Fruit fly (Drosophila melanogaster) whole organism, embryonic: Measurements from ENCODE around the gene HBS1.

Experiments
- B-H1 ChIP-seq: fragments of 200-800 bp; sonication (Bioruptor generic); IDR thresholded peaks from 3 replicates; pipeline ENCODE4 v1.3.6; 2022; ENCODE audit warnings: missing biosample characterization, missing genetic modification characterization
- Bdp1 ChIP-seq: fragments of 200-800 bp; sonication (Bioruptor generic); optimal IDR thresholded peaks from 3 replicates; lab custom pipeline; 2016; ENCODE audit warnings: missing biosample characterization, missing genetic modification characterization
- Blimp-1 ChIP-seq: fragments of 200-800 bp; sonication (Bioruptor generic); optimal IDR thresholded peaks from 3 replicates; lab custom pipeline; 2018; ENCODE audit warnings: missing biosample characterization, missing genetic modification characterization, mild to moderate bottlenecking, moderate library complexity, missing genetic modification reagents
- C15 ChIP-seq: fragments of 200-800 bp; sonication (Bioruptor generic); IDR thresholded peaks from 3 replicates; pipeline ENCODE4 v1.3.6; 2022; ENCODE audit warnings: missing biosample characterization, missing genetic modification characterization
- CG10209 ChIP-seq: fragments of 200-800 bp; sonication (Bioruptor generic); optimal IDR thresholded peaks from 3 replicates; lab custom pipeline; 2017; ENCODE audit warnings: missing biosample characterization, mild to moderate bottlenecking, missing genetic modification characterization, missing genetic modification reagents
- CG11560 ChIP-seq: fragments of 200-800 bp; sonication (Bioruptor generic); IDR thresholded peaks from 3 replicates; pipeline ENCODE4 v1.3.6; 2022; ENCODE audit warnings: missing biosample characterization, missing genetic modification characterization
- CG12236 ChIP-seq: fragments of 200-800 bp; sonication (Bioruptor generic); optimal IDR thresholded peaks from 2 replicates; lab custom pipeline; 2016; ENCODE audit warnings: missing biosample characterization, missing genetic modification characterization
- CG12769 ChIP-seq: fragments of 200-800 bp; sonication (Bioruptor generic); optimal IDR thresholded peaks from 2 replicates; lab custom pipeline; 2019; ENCODE audit warnings: missing biosample characterization, mild to moderate bottlenecking, missing genetic modification characterization, moderate library complexity
- CG13424 ChIP-seq: fragments of 200-800 bp; sonication (Bioruptor generic); optimal IDR thresholded peaks from 2 replicates; lab custom pipeline; 2019; ENCODE audit warnings: missing biosample characterization, mild to moderate bottlenecking, missing genetic modification characterization, moderate library complexity
- CG14667 ChIP-seq: fragments of 200-800 bp; sonication (Bioruptor generic); IDR thresholded peaks from 2 replicates; pipeline ENCODE4 v1.3.6; 2022; ENCODE audit warnings: missing biosample characterization, missing genetic modification characterization
- CG15601 ChIP-seq: fragments of 200-800 bp; sonication (Bioruptor generic); optimal IDR thresholded peaks from 3 replicates; lab custom pipeline; 2019; ENCODE audit warnings: missing biosample characterization, mild to moderate bottlenecking, missing genetic modification characterization, moderate library complexity
- CG16815 ChIP-seq: fragments of 200-800 bp; sonication (Bioruptor generic); optimal IDR thresholded peaks from 3 replicates; lab custom pipeline; 2017; ENCODE audit warnings: missing biosample characterization, mild to moderate bottlenecking, missing genetic modification characterization
- CG2875 ChIP-seq: fragments of 200-800 bp; sonication (Bioruptor generic); optimal IDR thresholded peaks from 2 replicates; lab custom pipeline; 2017; ENCODE audit warnings: missing biosample characterization, mild to moderate bottlenecking, missing genetic modification characterization, missing genetic modification reagents
- CG33213 ChIP-seq: fragments of 200-800 bp; sonication (Bioruptor generic); optimal IDR thresholded peaks from 3 replicates; lab custom pipeline; 2016; ENCODE audit warnings: missing biosample characterization, missing genetic modification characterization
- CG34422 ChIP-seq: fragments of 200-800 bp; sonication (Bioruptor generic); IDR thresholded peaks from 3 replicates; pipeline ENCODE4 v1.3.6; 2022; ENCODE audit warnings: missing biosample characterization, missing genetic modification characterization
- CG8290 ChIP-seq, 3 experiments: fragments of 200-800 bp; sonication (Bioruptor generic); optimal IDR thresholded peaks; 2 replicates each; lab custom pipeline; 2016 to 2019; ENCODE audit warnings: missing biosample characterization in 3 of 3, missing genetic modification characterization in 3 of 3, mild to moderate bottlenecking in 2 of 3, moderate library complexity in 1 of 3
- CG8478 ChIP-seq: fragments of >200 bp; optimal IDR thresholded peaks from 2 replicates; lab custom pipeline; 2018
- CG9437 ChIP-seq: fragments of 200-800 bp; sonication (Bioruptor generic); optimal IDR thresholded peaks from 2 replicates; lab custom pipeline; 2018; ENCODE audit warnings: missing biosample characterization, mild to moderate bottlenecking, missing genetic modification characterization
- CoRest ChIP-seq: fragments of 200-800 bp; sonication (Bioruptor generic); optimal IDR thresholded peaks from 3 replicates; lab custom pipeline; 2018; ENCODE audit warnings: missing biosample characterization, mild to moderate bottlenecking, missing genetic modification characterization, moderate library complexity
- D ChIP-seq, 2 experiments: fragments of 200-800 bp in 1 of 2; fragments of >200 bp in 1 of 2; sonication (Bioruptor generic) in 1 of 2; optimal IDR thresholded peaks; 2 replicates in 1 of 2; 3 replicates in 1 of 2; lab custom pipeline; 2017; ENCODE audit warnings: mild to moderate bottlenecking in 1 of 2, missing biosample characterization in 1 of 2, missing genetic modification characterization in 1 of 2, missing genetic modification reagents in 1 of 2
- Fer3 ChIP-seq: fragments of 200-800 bp; sonication (Bioruptor generic); optimal IDR thresholded peaks from 2 replicates; lab custom pipeline; 2018; ENCODE audit warnings: missing biosample characterization, mild to moderate bottlenecking, missing genetic modification characterization, moderate library complexity
- H2.0 ChIP-seq: fragments of 200-800 bp; sonication (Bioruptor generic); IDR thresholded peaks from 2 replicates; pipeline ENCODE4 v1.3.6; 2022; ENCODE audit warnings: missing biosample characterization, missing genetic modification characterization
- HHEX ChIP-seq: fragments of 200-800 bp; sonication (Bioruptor generic); optimal IDR thresholded peaks from 3 replicates; lab custom pipeline; 2017; ENCODE audit warnings: missing biosample characterization, mild to moderate bottlenecking, missing genetic modification characterization, missing genetic modification reagents
- Hand ChIP-seq: fragments of 200-800 bp; sonication (Bioruptor generic); optimal IDR thresholded peaks from 2 replicates; lab custom pipeline; 2017; ENCODE audit warnings: mild to moderate bottlenecking, missing biosample characterization, missing genetic modification reagents, missing genetic modification characterization
- NfI ChIP-seq: fragments of 200-800 bp; sonication (Bioruptor generic); optimal IDR thresholded peaks from 3 replicates; lab custom pipeline; 2018; ENCODE audit warnings: missing biosample characterization, mild to moderate bottlenecking, missing genetic modification characterization, moderate library complexity
- Optix ChIP-seq: fragments of 200-800 bp; sonication (Bioruptor generic); IDR thresholded peaks from 3 replicates; pipeline ENCODE4 v1.3.6; 2022; ENCODE audit warnings: missing biosample characterization, missing genetic modification characterization
- Trl ChIP-seq, 3 experiments: fragments of >200 bp in 2 of 3; fragments of 200-800 bp in 1 of 3; sonication (Bioruptor generic) in 1 of 3; optimal IDR thresholded peaks; 2 replicates in 1 of 3; 3 replicates in 2 of 3; lab custom pipeline; 2016 to 2017; ENCODE audit warnings: missing biosample characterization in 1 of 3, missing genetic modification characterization in 1 of 3
- al ChIP-seq: fragments of 200-800 bp; sonication (Bioruptor generic); IDR thresholded peaks from 2 replicates; pipeline ENCODE4 v1.3.6; 2022; ENCODE audit warnings: missing biosample characterization, missing genetic modification characterization
- ara ChIP-seq: fragments of 200-800 bp; sonication (Bioruptor generic); IDR thresholded peaks from 2 replicates; pipeline ENCODE4 v1.3.6; 2022; ENCODE audit warnings: missing biosample characterization, missing genetic modification characterization
- chif ChIP-seq, 2 experiments: fragments of 200-800 bp; sonication (Bioruptor generic); optimal IDR thresholded peaks; 3 replicates each; lab custom pipeline; 2016; ENCODE audit warnings: missing biosample characterization in 2 of 2, missing genetic modification characterization in 2 of 2
- ems ChIP-seq: fragments of 200-800 bp; sonication (Bioruptor generic); optimal IDR thresholded peaks from 3 replicates; lab custom pipeline; 2016; ENCODE audit warnings: missing biosample characterization, missing genetic modification characterization
- esg ChIP-seq: fragments of 200-800 bp; sonication (Bioruptor generic); conservative IDR thresholded peaks from 2 replicates; pipeline ENCODE4 v1.3.6; 2022; ENCODE audit warnings: missing biosample characterization, missing genetic modification characterization
- jigr1 ChIP-seq: fragments of 200-800 bp; sonication (Bioruptor generic); IDR thresholded peaks from 3 replicates; pipeline ENCODE4 v1.3.6; 2022; ENCODE audit warnings: missing biosample characterization, missing genetic modification characterization
- jing ChIP-seq: fragments of 200-800 bp; sonication (Bioruptor generic); optimal IDR thresholded peaks from 2 replicates; lab custom pipeline; 2018; ENCODE audit warnings: missing biosample characterization, mild to moderate bottlenecking, missing genetic modification characterization
- jumu ChIP-seq: fragments of 200-800 bp; sonication (Bioruptor generic); optimal IDR thresholded peaks from 3 replicates; lab custom pipeline; 2016; ENCODE audit warnings: missing biosample characterization, missing genetic modification characterization
- knrl ChIP-seq: fragments of 200-800 bp; sonication (Bioruptor generic); IDR thresholded peaks from 3 replicates; pipeline ENCODE4 v1.3.6; 2022; ENCODE audit warnings: missing biosample characterization, missing genetic modification characterization; ENCODE audit not compliant: partially characterized antibody
- lab ChIP-seq: fragments of 200-800 bp; sonication (Bioruptor generic); optimal IDR thresholded peaks from 3 replicates; lab custom pipeline; 2017; ENCODE audit warnings: missing biosample characterization, missing genetic modification characterization, mild to moderate bottlenecking, moderate library complexity, missing genetic modification reagents
- nerfin-1 ChIP-seq: fragments of 200-800 bp; sonication (Bioruptor generic); optimal IDR thresholded peaks from 3 replicates; lab custom pipeline; 2019; ENCODE audit warnings: missing biosample characterization, mild to moderate bottlenecking, missing genetic modification characterization, moderate library complexity
- pb ChIP-seq: fragments of 200-800 bp; sonication (Bioruptor generic); optimal IDR thresholded peaks from 3 replicates; lab custom pipeline; 2016; ENCODE audit warnings: missing biosample characterization, missing genetic modification characterization
- sc ChIP-seq, 3 experiments: fragments of >200 bp in 2 of 3; fragments of 200-800 bp in 1 of 3; sonication (Bioruptor generic) in 1 of 3; optimal IDR thresholded peaks; 2 replicates in 2 of 3; 3 replicates in 1 of 3; lab custom pipeline; 2017; ENCODE audit warnings: mild to moderate bottlenecking in 1 of 3, missing biosample characterization in 1 of 3, missing genetic modification characterization in 1 of 3, missing genetic modification reagents in 1 of 3
- shn ChIP-seq: fragments of 200-800 bp; sonication (Bioruptor generic); optimal IDR thresholded peaks from 3 replicates; lab custom pipeline; 2016; ENCODE audit warnings: missing biosample characterization, missing genetic modification characterization
- slbo ChIP-seq: fragments of 200-800 bp; sonication (Bioruptor generic); IDR thresholded peaks from 2 replicates; pipeline ENCODE4 v1.3.6; 2022; ENCODE audit warnings: missing biosample characterization, missing genetic modification characterization
- sna ChIP-seq: fragments of 200-800 bp; sonication (Bioruptor generic); IDR thresholded peaks from 2 replicates; pipeline ENCODE4 v1.3.6; 2022; ENCODE audit warnings: missing biosample characterization, missing genetic modification characterization; ENCODE audit not compliant: partially characterized antibody
- tgo ChIP-seq: fragments of 200-800 bp; sonication (Bioruptor generic); IDR thresholded peaks from 3 replicates; pipeline ENCODE4 v1.3.6; 2022; ENCODE audit warnings: missing biosample characterization, missing genetic modification characterization
- wdn ChIP-seq: fragments of 200-800 bp; sonication (Bioruptor generic); IDR thresholded peaks from 2 replicates; pipeline ENCODE4 v1.3.6; 2022; ENCODE audit warnings: missing biosample characterization, missing genetic modification characterization
- wek ChIP-seq: fragments of 200-800 bp; sonication (Bioruptor generic); optimal IDR thresholded peaks from 3 replicates; lab custom pipeline; 2018; ENCODE audit warnings: missing biosample characterization, mild to moderate bottlenecking, missing genetic modification characterization, moderate library complexity
- wor ChIP-seq: fragments of 200-800 bp; sonication (Bioruptor generic); IDR thresholded peaks from 2 replicates; pipeline ENCODE4 v1.3.6; 2022; ENCODE audit warnings: missing biosample characterization, missing genetic modification characterization

The HBS1 gene

DNA sequence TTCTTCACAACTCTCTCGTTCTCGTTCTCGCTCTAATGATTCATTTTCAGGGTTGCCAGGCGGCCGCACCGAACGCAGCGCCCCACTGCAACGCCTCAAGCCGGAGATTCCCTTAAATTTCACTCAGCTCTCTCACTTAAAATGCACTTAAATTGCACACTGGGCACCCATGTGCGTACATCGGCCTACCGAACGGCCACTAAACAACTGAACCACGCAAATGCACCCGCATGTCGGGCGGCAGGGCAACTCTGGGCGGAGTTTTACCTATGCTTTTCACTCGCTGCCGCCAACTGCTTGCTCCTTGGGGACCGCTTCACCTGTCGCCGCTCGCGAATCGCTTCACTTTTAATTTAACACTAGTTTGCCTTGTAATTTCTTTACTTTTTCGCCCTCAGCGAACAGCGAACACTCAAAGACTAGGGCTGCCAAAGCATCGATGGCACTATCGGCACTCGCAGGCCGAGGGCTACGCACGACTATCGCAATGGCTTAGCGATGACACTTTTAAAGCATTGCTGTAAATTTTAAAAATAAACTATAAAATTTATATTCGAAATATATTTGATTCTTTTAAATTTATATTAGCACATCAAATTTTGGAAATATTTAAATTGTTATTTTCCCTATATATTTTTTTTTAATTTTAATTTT lies 3.1 kb downstream of the HBS1 start, which contains the start of gene Rap1 (continued):
- TF ChIP-seq chif (GFP tag; optimal IDR thresholded peaks at IDR 0.05; lab: Kevin White, UChicago) (peak; percentile 9 to 11), B-H1 (GFP tag; lab: Robert Waterston, UW) (peak; percentile 49), tgo (GFP tag; lab: Robert Waterston, UW) (peak; percentile 76), slbo (GFP tag; lab: Robert Waterston, UW) (peak; percentile 93), CG12769 (no peak), wdn (GFP tag; lab: Robert Waterston, UW) (peak; percentile 51; the same call in 1 of the 2 replicates), lab (GFP tag; lab: Kevin White, UChicago) (peak; percentile 65), Optix (0 out of 3 replicates have a peak, but pooled peaks have one; percentile 35), wor (GFP tag; lab: Robert Waterston, UW) (peak; percentile 15; the same call in 1 of the 2 replicates), CG15601 (tag; lab: Kevin White, UChicago) (no peak), pb (GFP tag; lab: Kevin White, UChicago) (peak; percentile 52), CG16815 (peak; percentile 18), sna (GFP tag; lab: Robert Waterston, UW) (peak; percentile 72), CG8478 (lab: Kevin White, UChicago) (peak; percentile 47), sc (optimal IDR thresholded peaks at IDR 0.05; lab: Kevin White, UChicago) (no peak), sc (GFP tag; optimal IDR thresholded peaks at IDR 0.05; lab: Kevin White, UChicago) (peak; percentile 14), jigr1 (GFP tag; lab: Robert Waterston, UW) (peak; percentile 78; the same call in 2 of the 3 replicates), D (optimal IDR thresholded peaks at IDR 0.05; lab: Kevin White, UChicago) (no peak), D (GFP tag; optimal IDR thresholded peaks at IDR 0.05; lab: Kevin White, UChicago) (peak; percentile 20), wek (no peak), CG8290 (GFP tag; optimal IDR thresholded peaks at IDR 0.05; lab: Kevin White, UChicago) (peak; percentile 85), CG8290 (tag; optimal IDR thresholded peaks at IDR 0.05; lab: Kevin White, UChicago) (peak in 1 of 2 experiments; percentile 55), CG12236 (peak; percentile 51), Blimp-1 (GFP tag; lab: Kevin White, UChicago) (peak; percentile 50), knrl (GFP tag; lab: Robert Waterston, UW) (peak; percentile 96), esg (peak; percentile 26; the same call in 1 of the 2 replicates), CG34422 (GFP tag; lab: Robert Waterston, UW) (peak; percentile 64; the same call in 1 of the 3 replicates), CG9437 (GFP tag; lab: Kevin White, UChicago) (peak; percentile 8), H2.0 (peak; percentile 75), CG33213 (GFP tag; lab: Kevin White, UChicago) (peak; percentile 50), CG2875 (GFP tag; lab: Kevin White, UChicago) (peak; percentile 21), ems (GFP tag; lab: Kevin White, UChicago) (peak; percentile 56), CG13424 (tag; lab: Kevin White, UChicago) (peak; percentile 33), HHEX (peak; percentile 60), Hand (GFP tag; lab: Kevin White, UChicago) (peak; percentile 20), jing (GFP tag; lab: Kevin White, UChicago) (no peak), CG10209 (GFP tag; lab: Kevin White, UChicago) (peak; percentile 43), Bdp1 (GFP tag; lab: Kevin White, UChicago) (peak; percentile 19), CG14667 (GFP tag; lab: Robert Waterston, UW) (peak; percentile 74), Fer3 (tag; lab: Kevin White, UChicago) (peak; percentile 65), nerfin-1 (peak; percentile 62), Trl (optimal IDR thresholded peaks at IDR 0.05; lab: Kevin White, UChicago) (no peak), Trl (GFP tag; optimal IDR thresholded peaks at IDR 0.05; lab: Kevin White, UChicago) (peak; percentile 58), CG11560 (tag; lab: Robert Waterston, UW) (0 out of 3 replicates have a peak, but pooled peaks have one; percentile 37), al (GFP tag; lab: Robert Waterston, UW) (peak; percentile 67), jumu (GFP tag; lab: Kevin White, UChicago) (peak; percentile 69), C15 (GFP tag; lab: Robert Waterston, UW) (0 out of 3 replicates have a peak, but pooled peaks have one; percentile 33), ara (GFP tag; lab: Robert Waterston, UW) (peak; percentile 54), NfI (peak; percentile 8), shn (peak; percentile 43), CoRest (peak; percentile 66)
